Fruit fly (Drosophila melanogaster) whole organism, embryonic: Measurements from ENCODE around the gene CG11456.
A peak's percentile ranks its signal among the peaks of the same experiment; 100 is the strongest.

ENCODE experiments used
- B-H1 ChIP-seq: fragments of 200-800 bp; sonication (Bioruptor generic); IDR thresholded peaks from 3 replicates; pipeline ENCODE4 v1.3.6; 2022; ENCODE audit warnings: missing biosample characterization, missing genetic modification characterization
- Bgb ChIP-seq: fragments of 200-800 bp; sonication (Bioruptor generic); IDR thresholded peaks from 2 replicates; pipeline ENCODE4 v1.3.6; 2022; ENCODE audit warnings: missing biosample characterization, missing genetic modification characterization; ENCODE audit not compliant: partially characterized antibody
- CG10209 ChIP-seq: fragments of 200-800 bp; sonication (Bioruptor generic); optimal IDR thresholded peaks from 3 replicates; lab custom pipeline; 2017; ENCODE audit warnings: missing biosample characterization, mild to moderate bottlenecking, missing genetic modification characterization, missing genetic modification reagents
- CG12236 ChIP-seq: fragments of 200-800 bp; sonication (Bioruptor generic); optimal IDR thresholded peaks from 2 replicates; lab custom pipeline; 2016; ENCODE audit warnings: missing biosample characterization, missing genetic modification characterization
- CG12769 ChIP-seq: fragments of 200-800 bp; sonication (Bioruptor generic); optimal IDR thresholded peaks from 2 replicates; lab custom pipeline; 2019; ENCODE audit warnings: missing biosample characterization, mild to moderate bottlenecking, missing genetic modification characterization, moderate library complexity
- CG13296 ChIP-seq: fragments of 200-800 bp; sonication (Bioruptor generic); optimal IDR thresholded peaks from 3 replicates; lab custom pipeline; 2018; ENCODE audit warnings: missing biosample characterization, mild to moderate bottlenecking, missing genetic modification characterization
- CG15073 ChIP-seq: fragments of 200-800 bp; sonication (Bioruptor generic); optimal IDR thresholded peaks from 2 replicates; lab custom pipeline; 2016; ENCODE audit warnings: missing biosample characterization, missing genetic modification characterization
- CG1602 ChIP-seq: fragments of 200-800 bp; sonication (Bioruptor generic); optimal IDR thresholded peaks from 3 replicates; lab custom pipeline; 2016; ENCODE audit warnings: missing biosample characterization, missing genetic modification characterization
- CG1603 ChIP-seq: fragments of 200-800 bp; sonication (Bioruptor generic); optimal IDR thresholded peaks from 2 replicates; lab custom pipeline; 2019; ENCODE audit warnings: missing biosample characterization, mild to moderate bottlenecking, missing genetic modification characterization, moderate library complexity
- CG17385 ChIP-seq: fragments of 200-800 bp; sonication (Bioruptor generic); optimal IDR thresholded peaks from 3 replicates; lab custom pipeline; 2018; ENCODE audit warnings: missing biosample characterization, mild to moderate bottlenecking, missing genetic modification characterization
- CG17568 ChIP-seq: fragments of 200-800 bp; sonication (Bioruptor generic); optimal IDR thresholded peaks from 2 replicates; lab custom pipeline; 2018; ENCODE audit warnings: missing biosample characterization, mild to moderate bottlenecking, missing genetic modification characterization, moderate library complexity
- CG17829 ChIP-seq: fragments of 200-800 bp; optimal IDR thresholded peaks from 2 replicates; lab custom pipeline; 2019; ENCODE audit warnings: missing biosample characterization, mild to moderate bottlenecking, missing genetic modification characterization, moderate library complexity
- CG2120 ChIP-seq: fragments of 200-800 bp; sonication (Bioruptor generic); optimal IDR thresholded peaks from 3 replicates; lab custom pipeline; 2016; ENCODE audit warnings: missing biosample characterization, missing genetic modification characterization
- CG31224 ChIP-seq: fragments of 200-800 bp; sonication (Bioruptor generic); IDR thresholded peaks from 2 replicates; pipeline ENCODE4 v1.3.6; 2022; ENCODE audit warnings: missing biosample characterization, missing genetic modification characterization
- CG32772 ChIP-seq: fragments of 200-800 bp; sonication (Bioruptor generic); IDR thresholded peaks from 2 replicates; pipeline ENCODE4 v1.3.6; 2022; ENCODE audit warnings: missing biosample characterization, missing genetic modification characterization
- CG4707 ChIP-seq: fragments of 200-800 bp; sonication (Bioruptor generic); optimal IDR thresholded peaks from 2 replicates; lab custom pipeline; 2018; ENCODE audit warnings: missing biosample characterization, mild to moderate bottlenecking, missing genetic modification characterization, moderate library complexity
- CG8359 ChIP-seq: fragments of 200-800 bp; sonication (Bioruptor generic); optimal IDR thresholded peaks from 2 replicates; lab custom pipeline; 2017; ENCODE audit warnings: missing biosample characterization, mild to moderate bottlenecking, missing genetic modification characterization, borderline replicate concordance
- CG9609 ChIP-seq: fragments of 200-800 bp; sonication (Bioruptor generic); optimal IDR thresholded peaks from 3 replicates; lab custom pipeline; 2016; ENCODE audit warnings: missing biosample characterization, missing genetic modification characterization
- CG9727 ChIP-seq: fragments of 200-800 bp; sonication (Bioruptor generic); optimal IDR thresholded peaks from 3 replicates; lab custom pipeline; 2017; ENCODE audit warnings: missing biosample characterization, mild to moderate bottlenecking, missing genetic modification characterization
- D19B ChIP-seq: fragments of 200-800 bp; sonication (Bioruptor generic); optimal IDR thresholded peaks from 2 replicates; lab custom pipeline; 2017; ENCODE audit warnings: missing biosample characterization, mild to moderate bottlenecking, missing genetic modification characterization
- Deaf1 ChIP-seq: fragments of 200-800 bp; optimal IDR thresholded peaks from 3 replicates; lab custom pipeline; 2019; ENCODE audit warnings: missing biosample characterization, mild to moderate bottlenecking, missing genetic modification characterization, moderate library complexity
- GATAe ChIP-seq: fragments of 200-800 bp; sonication (Bioruptor generic); conservative IDR thresholded peaks from 2 replicates; pipeline ENCODE4 v1.3.6; 2022; ENCODE audit warnings: missing biosample characterization, missing genetic modification characterization
- Gsc ChIP-seq: fragments of 200-800 bp; sonication (Bioruptor generic); IDR thresholded peaks from 2 replicates; pipeline ENCODE4 v1.3.6; 2022; ENCODE audit warnings: missing biosample characterization, missing genetic modification characterization
- Hand ChIP-seq: fragments of 200-800 bp; sonication (Bioruptor generic); optimal IDR thresholded peaks from 2 replicates; lab custom pipeline; 2017; ENCODE audit warnings: mild to moderate bottlenecking, missing biosample characterization, missing genetic modification reagents, missing genetic modification characterization
- Hsf ChIP-seq: fragments of 200-800 bp; sonication (Bioruptor generic); optimal IDR thresholded peaks from 3 replicates; lab custom pipeline; 2016; ENCODE audit warnings: missing biosample characterization, missing genetic modification characterization
- MESR4 ChIP-seq: fragments of 200-800 bp; sonication (Bioruptor generic); optimal IDR thresholded peaks from 2 replicates; lab custom pipeline; 2018; ENCODE audit warnings: missing biosample characterization, mild to moderate bottlenecking, missing genetic modification characterization, moderate library complexity
- NFAT ChIP-seq: fragments of 200-800 bp; sonication (Bioruptor generic); IDR thresholded peaks from 2 replicates; pipeline ENCODE4 v1.3.6; 2022; ENCODE audit warnings: missing biosample characterization, missing genetic modification characterization
- Nf-YA ChIP-seq: fragments of 200-800 bp; sonication (Bioruptor generic); IDR thresholded peaks from 2 replicates; pipeline ENCODE4 v1.3.6; 2022; ENCODE audit warnings: missing biosample characterization, missing genetic modification characterization
- Poxn ChIP-seq: fragments of 200-800 bp; sonication (Bioruptor generic); IDR thresholded peaks from 2 replicates; pipeline ENCODE4 v1.3.6; 2022; ENCODE audit warnings: missing biosample characterization, missing genetic modification characterization
- Rfx ChIP-seq: fragments of 200-800 bp; sonication (Bioruptor generic); IDR thresholded peaks from 2 replicates; pipeline ENCODE4 v1.3.6; 2022; ENCODE audit warnings: missing biosample characterization, missing genetic modification characterization
- TFAM ChIP-seq: fragments of 200-800 bp; sonication (Bioruptor generic); optimal IDR thresholded peaks from 2 replicates; lab custom pipeline; 2017; ENCODE audit warnings: missing biosample characterization, missing genetic modification characterization, inconsistent platforms
- bowl ChIP-seq: fragments of 200-800 bp; sonication (Bioruptor generic); IDR thresholded peaks from 2 replicates; pipeline ENCODE4 v1.3.6; 2022; ENCODE audit warnings: missing biosample characterization, missing genetic modification characterization
- cas ChIP-seq: fragments of 200-800 bp; sonication (Bioruptor generic); IDR thresholded peaks from 2 replicates; pipeline ENCODE4 v1.3.6; 2022; ENCODE audit warnings: missing biosample characterization, missing genetic modification characterization
- dmrt11E ChIP-seq: fragments of 200-800 bp; sonication (Bioruptor generic); optimal IDR thresholded peaks from 3 replicates; lab custom pipeline; 2018; ENCODE audit warnings: missing biosample characterization, mild to moderate bottlenecking, missing genetic modification characterization, moderate library complexity
- ems ChIP-seq: fragments of 200-800 bp; sonication (Bioruptor generic); optimal IDR thresholded peaks from 3 replicates; lab custom pipeline; 2016; ENCODE audit warnings: missing biosample characterization, missing genetic modification characterization
- fd102C ChIP-seq: fragments of 200-800 bp; sonication (Bioruptor generic); optimal IDR thresholded peaks from 2 replicates; lab custom pipeline; 2018; ENCODE audit warnings: missing biosample characterization, mild to moderate bottlenecking, missing genetic modification characterization, moderate library complexity
- fru ChIP-seq: fragments of >200 bp; optimal IDR thresholded peaks from 2 replicates; lab custom pipeline; 2017
- h ChIP-seq: fragments of >200 bp; optimal IDR thresholded peaks from 2 replicates; lab custom pipeline; 2017
- hb ChIP-seq: fragments of 200-800 bp; sonication (Bioruptor generic); IDR thresholded peaks from 3 replicates; pipeline ENCODE4 v1.3.6; 2022; ENCODE audit warnings: missing biosample characterization, missing genetic modification characterization; ENCODE audit not compliant: partially characterized antibody
- jing ChIP-seq: fragments of 200-800 bp; sonication (Bioruptor generic); optimal IDR thresholded peaks from 2 replicates; lab custom pipeline; 2018; ENCODE audit warnings: missing biosample characterization, mild to moderate bottlenecking, missing genetic modification characterization
- kah ChIP-seq: fragments of 200-800 bp; sonication (Bioruptor generic); optimal IDR thresholded peaks from 2 replicates; lab custom pipeline; 2018; ENCODE audit warnings: missing biosample characterization, mild to moderate bottlenecking, missing genetic modification characterization
- lab ChIP-seq: fragments of 200-800 bp; sonication (Bioruptor generic); optimal IDR thresholded peaks from 3 replicates; lab custom pipeline; 2017; ENCODE audit warnings: missing biosample characterization, missing genetic modification characterization, mild to moderate bottlenecking, moderate library complexity, missing genetic modification reagents
- lmd ChIP-seq: fragments of 200-800 bp; sonication (Bioruptor generic); IDR thresholded peaks from 2 replicates; pipeline ENCODE4 v1.3.6; 2022; ENCODE audit warnings: missing biosample characterization, missing genetic modification characterization
- nerfin-1 ChIP-seq: fragments of 200-800 bp; sonication (Bioruptor generic); optimal IDR thresholded peaks from 3 replicates; lab custom pipeline; 2019; ENCODE audit warnings: missing biosample characterization, mild to moderate bottlenecking, missing genetic modification characterization, moderate library complexity
- pfk ChIP-seq: fragments of 200-800 bp; sonication (Bioruptor generic); optimal IDR thresholded peaks from 2 replicates; lab custom pipeline; 2018; ENCODE audit warnings: missing biosample characterization, mild to moderate bottlenecking, missing genetic modification characterization, moderate library complexity
- rib ChIP-seq: fragments of 200-800 bp; sonication (Bioruptor generic); IDR thresholded peaks from 2 replicates; pipeline ENCODE4 v1.3.6; 2022; ENCODE audit warnings: missing biosample characterization, missing genetic modification characterization
- seq ChIP-seq: fragments of 200-800 bp; sonication (Bioruptor generic); IDR thresholded peaks from 2 replicates; pipeline ENCODE4 v1.3.6; 2022; ENCODE audit warnings: missing biosample characterization, missing genetic modification characterization
- sob ChIP-seq: fragments of 200-800 bp; sonication (Bioruptor generic); IDR thresholded peaks from 2 replicates; pipeline ENCODE4 v1.3.6; 2022; ENCODE audit warnings: missing biosample characterization, missing genetic modification characterization
- twi ChIP-seq: fragments of 200-800 bp; optimal IDR thresholded peaks from 2 replicates; lab custom pipeline; 2019; ENCODE audit warnings: missing biosample characterization, mild to moderate bottlenecking, missing genetic modification characterization, moderate library complexity
- tx ChIP-seq: fragments of 200-800 bp; sonication (Bioruptor generic); optimal IDR thresholded peaks from 2 replicates; lab custom pipeline; 2016; ENCODE audit warnings: missing biosample characterization, missing genetic modification characterization
- vvl ChIP-seq: fragments of 200-800 bp; sonication (Bioruptor generic); IDR thresholded peaks from 2 replicates; pipeline ENCODE4 v1.3.6; 2022; ENCODE audit warnings: missing biosample characterization, missing genetic modification characterization

CG11456 gene

dm6 chr3L:20798325-20798846 is 43.4 kb upstream of the CG11456 start, which contains the start of the genes CG3698 and tzn (continued):
- peak; percentile 95 for TF ChIP-seq fd102C (GFP tag; lab: Kevin White, UChicago)
- peak; percentile 89 for TF ChIP-seq Nf-YA (GFP tag; lab: Robert Waterston, UW)
- peak; percentile 54 for TF ChIP-seq tx (GFP tag; lab: Kevin White, UChicago)
- TF ChIP-seq hb (GFP tag; lab: Robert Waterston, UW), result no peak
- peak; percentile 74 for TF ChIP-seq kah
- peak; percentile 85 for TF ChIP-seq nerfin-1
- no peak for TF ChIP-seq Gsc (GFP tag; lab: Robert Waterston, UW)
- TF ChIP-seq CG32772 (GFP tag; lab: Robert Waterston, UW), result peak; percentile 92
- no peak for TF ChIP-seq h (lab: Kevin White, UChicago)
- TF ChIP-seq CG9609 (GFP tag; lab: Kevin White, UChicago), result peak; percentile 82
- no peak for TF ChIP-seq fru
- peak; percentile 84 for TF ChIP-seq twi (tag; lab: Kevin White, UChicago)
- peak; percentile 89 for TF ChIP-seq CG17385
- TF ChIP-seq rib (GFP tag; lab: Robert Waterston, UW), result peak; percentile 84
- TF ChIP-seq CG1602 (GFP tag; lab: Kevin White, UChicago), result peak; percentile 82
- TF ChIP-seq MESR4 (GFP tag; lab: Kevin White, UChicago), result peak; percentile 64
- peak; percentile 97 for TF ChIP-seq vvl (GFP tag; lab: Robert Waterston, UW)
- peak; percentile 63 for TF ChIP-seq CG2120 (GFP tag; lab: Kevin White, UChicago)
- TF ChIP-seq jing (GFP tag; lab: Kevin White, UChicago), result peak; percentile 83
- peak; percentile 89 for TF ChIP-seq CG17829 (tag; lab: Kevin White, UChicago)
- TF ChIP-seq lab (GFP tag; lab: Kevin White, UChicago), result peak; percentile 98
- TF ChIP-seq CG9727 (GFP tag; lab: Kevin White, UChicago), result peak; percentile 97
- peak; percentile 81; the same call in 1 of the 2 replicates for TF ChIP-seq seq
- TF ChIP-seq CG17568, result no peak
- TF ChIP-seq Deaf1 (tag; lab: Kevin White, UChicago), result no peak
- TF ChIP-seq CG1603 (tag; lab: Kevin White, UChicago), result peak; percentile 94
- peak; percentile 72 for TF ChIP-seq Hand
- TF ChIP-seq pfk (GFP tag; lab: Kevin White, UChicago), result peak; percentile 82
- peak; percentile 97 for TF ChIP-seq sob (GFP tag; lab: Robert Waterston, UW)
- peak; percentile 82 for TF ChIP-seq ems (GFP tag; lab: Kevin White, UChicago)
- TF ChIP-seq NFAT (GFP tag; lab: Robert Waterston, UW), result peak; percentile 97
- TF ChIP-seq bowl (GFP tag; lab: Robert Waterston, UW), result peak; percentile 78
- TF ChIP-seq CG15073 (GFP tag; lab: Kevin White, UChicago), result peak; percentile 52
- TF ChIP-seq D19B (GFP tag; lab: Kevin White, UChicago), result peak; percentile 86
- TF ChIP-seq CG12769, result no peak
- TF ChIP-seq CG12236 (GFP tag; lab: Kevin White, UChicago), result peak; percentile 79
- TF ChIP-seq Rfx (GFP tag; lab: Robert Waterston, UW), result peak; percentile 97
- peak; percentile 89 for TF ChIP-seq dmrt11E (tag; lab: Kevin White, UChicago)
- TF ChIP-seq CG8359, result peak; percentile 90
- TF ChIP-seq Hsf (GFP tag; lab: Kevin White, UChicago), result peak; percentile 89
- peak; percentile 70 for TF ChIP-seq TFAM
- TF ChIP-seq Poxn (GFP tag; lab: Robert Waterston, UW), result peak; percentile 72; the same call in 1 of the 2 replicates
- peak; percentile 87 for TF ChIP-seq GATAe
- TF ChIP-seq Bgb (GFP tag; lab: Robert Waterston, UW), result no peak
- TF ChIP-seq CG4707, result peak; percentile 88
- TF ChIP-seq B-H1 (GFP tag; lab: Robert Waterston, UW), result peak; percentile 87
- peak; percentile 89 for TF ChIP-seq CG31224 (GFP tag; lab: Robert Waterston, UW)
- TF ChIP-seq cas (GFP tag; lab: Robert Waterston, UW), result peak; percentile 71
- TF ChIP-seq CG13296 (GFP tag; lab: Kevin White, UChicago), result peak; percentile 94
- TF ChIP-seq CG10209 (GFP tag; lab: Kevin White, UChicago), result peak; percentile 97
- peak; percentile 87 for TF ChIP-seq lmd (GFP tag; lab: Robert Waterston, UW)
